Worm (Caenorhabditis elegans) whole organism, young adult: Measurements from ENCODE around the gene gcy-27.
A peak's percentile ranks its signal among the peaks of the same experiment; 100 is the strongest.

Experiments
- F22D6.2 ChIP-seq: sonication (generic microtip); optimal IDR thresholded peaks from 2 replicates; lab custom pipeline; 2016; ENCODE audit warnings: mild to moderate bottlenecking, missing genetic modification characterization, missing compliant biosample characterization
- Y95B8A.8 ChIP-seq: fragments of 200-800 bp; sonication (Bioruptor generic); IDR thresholded peaks from 2 replicates; pipeline ENCODE4 v1.3.6; 2022; ENCODE audit warnings: missing genetic modification reagents, missing genetic modification characterization, missing compliant biosample characterization
- ZK185.1 ChIP-seq: sonication (generic microtip); optimal IDR thresholded peaks from 2 replicates; lab custom pipeline; 2016; ENCODE audit warnings: mild to moderate bottlenecking, missing genetic modification characterization, missing compliant biosample characterization; ENCODE audit not compliant: poor library complexity, severe bottlenecking
- aptf-2 ChIP-seq: fragments of 200-800 bp; sonication (Bioruptor generic); conservative IDR thresholded peaks from 2 replicates; pipeline ENCODE4 v1.3.6; 2022; ENCODE audit warnings: missing genetic modification reagents, missing genetic modification characterization, missing compliant biosample characterization
- athp-1 ChIP-seq: sonication (generic microtip); optimal IDR thresholded peaks from 2 replicates; lab custom pipeline; 2017; ENCODE audit warnings: mild to moderate bottlenecking, missing genetic modification characterization, missing compliant biosample characterization
- attf-5 ChIP-seq: fragments of 200-800 bp; sonication (Bioruptor generic); optimal IDR thresholded peaks from 2 replicates; lab custom pipeline; 2018; ENCODE audit warnings: mild to moderate bottlenecking, missing genetic modification characterization, missing compliant biosample characterization
- attf-6 ChIP-seq: fragments of 200-800 bp; sonication (Bioruptor generic); IDR thresholded peaks from 2 replicates; pipeline ENCODE4 v1.3.6; 2022; ENCODE audit warnings: missing genetic modification reagents, missing genetic modification characterization, missing compliant biosample characterization
- bed-1 ChIP-seq: fragments of 200-800 bp; sonication (Bioruptor generic); IDR thresholded peaks from 2 replicates; pipeline ENCODE4 v1.3.6; 2022; ENCODE audit warnings: missing genetic modification reagents, missing genetic modification characterization, missing compliant biosample characterization
- bed-2 ChIP-seq: fragments of 200-800 bp; sonication (Bioruptor generic); IDR thresholded peaks from 2 replicates; pipeline ENCODE4 v1.3.6; 2022; ENCODE audit warnings: missing genetic modification reagents, missing genetic modification characterization, missing compliant biosample characterization
- cebp-1 ChIP-seq, 2 experiments: fragments of 200-800 bp in 1 of 2; sonication (Bioruptor generic) in 1 of 2; sonication (generic microtip) in 1 of 2; IDR thresholded peaks in 1 of 2; optimal IDR thresholded peaks in 1 of 2; 2 replicates each; pipeline versions ENCODE4 v1.3.6 to Lab custom; 2017 to 2022; ENCODE audit warnings: missing compliant biosample characterization in 2 of 2, missing genetic modification characterization in 2 of 2, mild to moderate bottlenecking in 1 of 2, missing genetic modification reagents in 1 of 2, moderate library complexity in 1 of 2
- cebp-2 ChIP-seq: fragments of 200-800 bp; sonication (Bioruptor generic); IDR thresholded peaks from 2 replicates; pipeline ENCODE4 v1.3.6; 2022; ENCODE audit warnings: missing genetic modification characterization, missing compliant biosample characterization
- ceh-100 ChIP-seq: fragments of 200-800 bp; sonication (Bioruptor generic); IDR thresholded peaks from 2 replicates; pipeline ENCODE4 v1.3.6; 2022; ENCODE audit warnings: missing genetic modification reagents, missing genetic modification characterization, missing compliant biosample characterization
- die-1 ChIP-seq: sonication (generic microtip); optimal IDR thresholded peaks from 2 replicates; lab custom pipeline; 2016; ENCODE audit warnings: missing genotype, mild to moderate bottlenecking, missing genetic modification characterization, missing compliant biosample characterization
- dpl-1 ChIP-seq: fragments of 150-350 bp; optimal IDR thresholded peaks from 2 replicates; lab custom pipeline; 2014; ENCODE audit warnings: missing biosample characterization, missing genetic modification reagents, missing genetic modification characterization
- efl-1 ChIP-seq: fragments of 150-350 bp; optimal IDR thresholded peaks from 2 replicates; lab custom pipeline; 2014; ENCODE audit warnings: missing biosample characterization, missing genetic modification reagents, missing genetic modification characterization
- egl-18 ChIP-seq: fragments of 200-800 bp; sonication (Bioruptor generic); IDR thresholded peaks from 2 replicates; pipeline ENCODE4 v1.3.6; 2022; ENCODE audit warnings: missing genetic modification reagents, missing genetic modification characterization, missing compliant biosample characterization
- egl-44 ChIP-seq: fragments of 200-800 bp; sonication (Bioruptor generic); IDR thresholded peaks from 2 replicates; pipeline ENCODE4 v1.3.6; 2022; ENCODE audit warnings: missing genetic modification reagents, missing genetic modification characterization, missing compliant biosample characterization
- fkh-3 ChIP-seq: sonication (generic microtip); optimal IDR thresholded peaks from 2 replicates; lab custom pipeline; 2016; ENCODE audit warnings: mild to moderate bottlenecking, missing genetic modification characterization, missing compliant biosample characterization
- hlh-12 ChIP-seq: sonication (generic microtip); optimal IDR thresholded peaks from 2 replicates; lab custom pipeline; 2016; ENCODE audit warnings: missing genetic modification characterization, missing compliant biosample characterization
- hrde-1 ChIP-seq: sonication (generic microtip); optimal IDR thresholded peaks from 2 replicates; lab custom pipeline; 2016; ENCODE audit warnings: missing genetic modification characterization, mild to moderate bottlenecking, missing compliant biosample characterization, moderate library complexity, missing genotype, missing genetic modification reagents, borderline replicate concordance
- hsf-1 ChIP-seq: fragments of 200-800 bp; sonication (Bioruptor generic); IDR thresholded peaks from 2 replicates; pipeline ENCODE4 v1.3.6; 2022; ENCODE audit warnings: missing genetic modification reagents, missing genetic modification characterization, missing compliant biosample characterization
- let-526 ChIP-seq: fragments of 200-800 bp; sonication (Bioruptor generic); IDR thresholded peaks from 2 replicates; pipeline ENCODE4 v1.3.6; 2022; ENCODE audit warnings: missing genetic modification reagents, missing genetic modification characterization, missing compliant biosample characterization
- lin-26 ChIP-seq: fragments of 200-800 bp; sonication (Bioruptor generic); IDR thresholded peaks from 2 replicates; pipeline ENCODE4 v1.3.6; 2022; ENCODE audit warnings: missing genetic modification reagents, missing genetic modification characterization, missing compliant biosample characterization
- lin-54 ChIP-seq: fragments of 200-800 bp; sonication (Bioruptor generic); optimal IDR thresholded peaks from 2 replicates; lab custom pipeline; 2018; ENCODE audit warnings: mild to moderate bottlenecking, missing genetic modification characterization, missing compliant biosample characterization
- lir-1 ChIP-seq: fragments of 200-800 bp; sonication (Bioruptor generic); conservative IDR thresholded peaks from 2 replicates; pipeline ENCODE4 v1.3.6; 2022; ENCODE audit warnings: missing genetic modification reagents, missing genetic modification characterization, missing compliant biosample characterization
- lsl-1 ChIP-seq: fragments of 200-800 bp; sonication (Bioruptor generic); optimal IDR thresholded peaks from 2 replicates; lab custom pipeline; 2018; ENCODE audit warnings: mild to moderate bottlenecking, missing genetic modification characterization, moderate library complexity, missing compliant biosample characterization
- madf-10 ChIP-seq: sonication (generic microtip); optimal IDR thresholded peaks from 2 replicates; lab custom pipeline; 2016; ENCODE audit warnings: mild to moderate bottlenecking, missing genetic modification characterization, missing compliant biosample characterization
- madf-3 ChIP-seq: fragments of 200-800 bp; sonication (Bioruptor generic); IDR thresholded peaks from 2 replicates; pipeline ENCODE4 v1.3.6; 2022; ENCODE audit warnings: missing genetic modification reagents, missing genetic modification characterization, missing compliant biosample characterization
- nhr-80 ChIP-seq: sonication (generic microtip); optimal IDR thresholded peaks from 2 replicates; lab custom pipeline; 2016; ENCODE audit warnings: missing genetic modification characterization, missing compliant biosample characterization
- rpc-1 ChIP-seq, 2 experiments: fragments of 150-350 bp in 1 of 2; sonication (generic microtip) in 1 of 2; optimal IDR thresholded peaks; 2 replicates each; lab custom pipeline; 2014 to 2018; ENCODE audit warnings: missing biosample characterization in 1 of 2, missing genetic modification characterization in 1 of 2, missing genetic modification reagents in 1 of 2, missing genotype in 1 of 2
- sdz-38 ChIP-seq: sonication (generic microtip); optimal IDR thresholded peaks from 2 replicates; lab custom pipeline; 2016; ENCODE audit warnings: missing genotype, missing genetic modification characterization, missing compliant biosample characterization
- snpc-1.3 ChIP-seq: sonication (generic microtip); optimal IDR thresholded peaks from 2 replicates; lab custom pipeline; 2017; ENCODE audit warnings: missing genetic modification characterization, mild to moderate bottlenecking, missing compliant biosample characterization, antibody characterized with exemption, moderate library complexity, missing genotype, missing genetic modification reagents; ENCODE audit not compliant: insufficient read depth
- tlf-1 ChIP-seq: fragments of 200-800 bp; sonication (Bioruptor generic); optimal IDR thresholded peaks from 2 replicates; lab custom pipeline; 2018; ENCODE audit warnings: mild to moderate bottlenecking, missing genetic modification characterization, missing compliant biosample characterization
- unc-130 ChIP-seq: sonication (generic microtip); optimal IDR thresholded peaks from 2 replicates; lab custom pipeline; 2016; ENCODE audit warnings: missing genetic modification reagents, missing genetic modification characterization, missing compliant biosample characterization
- zfh-2 ChIP-seq: fragments of 200-800 bp; sonication (Bioruptor generic); conservative IDR thresholded peaks from 2 replicates; pipeline ENCODE4 v1.3.6; 2022; ENCODE audit warnings: missing genetic modification reagents, missing genetic modification characterization, missing compliant biosample characterization
- ztf-18 ChIP-seq: sonication (generic microtip); optimal IDR thresholded peaks from 2 replicates; lab custom pipeline; 2016; ENCODE audit warnings: missing genotype, mild to moderate bottlenecking, missing genetic modification characterization, missing compliant biosample characterization
- ztf-28 ChIP-seq: fragments of 200-800 bp; sonication (Bioruptor generic); IDR thresholded peaks from 2 replicates; pipeline ENCODE4 v1.3.6; 2022; ENCODE audit warnings: missing genetic modification reagents, missing genetic modification characterization, missing compliant biosample characterization

gcy-27 gene

ce11 chrIV:17448319-17448718 lies 11.9 kb upstream of the gcy-27 start:
- no peak for TF ChIP-seq lin-26 (GFP tag; lab: Robert Waterston, UW)
- peak; percentile 70 for TF ChIP-seq nhr-80 (tag; lab: Kevin White, UChicago)
- no peak for TF ChIP-seq aptf-2 (GFP tag; lab: Robert Waterston, UW)
- TF ChIP-seq, all 124 proteins: peak for 1

- no peak for TF ChIP-seq egl-18 (GFP tag; lab: Robert Waterston, UW)
- no peak for TF ChIP-seq attf-5 (GFP tag; lab: Kevin White, UChicago)
These were observed 6.1 kb upstream of the gcy-27 start, which contains the start of gene F11E6.11 for ce11 chrIV:17442503-17442902. Gene F11E6.11, plus strand, starts transcription at chrIV:17442827.

ce11 chrIV:17441260-17441659 lies 4.8 kb upstream of the gcy-27 start:
- no peak for TF ChIP-seq lsl-1 (GFP tag; lab: Kevin White, UChicago)
- TF ChIP-seq snpc-1.3 (tag; lab: Kevin White, UChicago) = no peak
- no peak for TF ChIP-seq cebp-1 (GFP tag; IDR thresholded peaks at IDR 0.05; lab: Robert Waterston, UW)
- TF ChIP-seq cebp-1 (tag; optimal IDR thresholded peaks at IDR 0.05; lab: Kevin White, UChicago) = no peak
- no peak for TF ChIP-seq ztf-18 (tag; lab: Kevin White, UChicago)
- no peak for TF ChIP-seq lir-1
- TF ChIP-seq ceh-100 (GFP tag; lab: Robert Waterston, UW) = no peak
- TF ChIP-seq hsf-1 (GFP tag; lab: Robert Waterston, UW) = no peak
- TF ChIP-seq let-526 (GFP tag; lab: Robert Waterston, UW) = no peak
- no peak for TF ChIP-seq Y95B8A.8 (GFP tag; lab: Robert Waterston, UW)
- TF ChIP-seq efl-1 (GFP tag; lab: Kevin White, UChicago) = no peak
- no peak for TF ChIP-seq lin-54 (GFP tag; lab: Kevin White, UChicago)
- TF ChIP-seq hrde-1 (tag; lab: Kevin White, UChicago) = no peak
- no peak for TF ChIP-seq die-1 (tag; lab: Kevin White, UChicago)

ce11 chrIV:17440417-17440816 lies 4.0 kb upstream of the gcy-27 start, which contains the start of gene F08A7.1:
Gene F08A7.1, plus strand, starts transcription at chrIV:17440607.
- TF ChIP-seq hlh-12 (tag; lab: Kevin White, UChicago) = no peak
- no peak for TF ChIP-seq dpl-1
- TF ChIP-seq tlf-1 (GFP tag; lab: Kevin White, UChicago) = no peak
- no peak for TF ChIP-seq cebp-2 (GFP tag; lab: Robert Waterston, UW)
- no peak for TF ChIP-seq sdz-38 (tag; lab: Kevin White, UChicago)
- no peak for TF ChIP-seq unc-130 (GFP tag; lab: Kevin White, UChicago)
- TF ChIP-seq nhr-80 (tag; lab: Kevin White, UChicago) = peak; percentile 52

- TF ChIP-seq bed-1 (GFP tag; lab: Robert Waterston, UW) (no peak), sdz-38 (tag; lab: Kevin White, UChicago) (no peak), madf-10 (no peak), attf-6 (GFP tag; lab: Robert Waterston, UW) (no peak), madf-3 (GFP tag; lab: Robert Waterston, UW) (no peak), ZK185.1 (tag; lab: Kevin White, UChicago) (no peak), fkh-3 (tag; lab: Kevin White, UChicago) (no peak), rpc-1 (optimal IDR thresholded peaks at IDR 0.05; lab: Kevin White, UChicago) (no peak), rpc-1 (tag; optimal IDR thresholded peaks at IDR 0.05; lab: Kevin White, UChicago) (no peak), let-526 (GFP tag; lab: Robert Waterston, UW) (no peak), cebp-2 (GFP tag; lab: Robert Waterston, UW) (no peak), bed-2 (no peak), F22D6.2 (tag; lab: Kevin White, UChicago) (no peak), zfh-2 (no peak), egl-44 (GFP tag; lab: Robert Waterston, UW) (no peak), hlh-12 (tag; lab: Kevin White, UChicago) (no peak), athp-1 (tag; lab: Kevin White, UChicago) (no peak), ztf-28 (GFP tag; lab: Robert Waterston, UW) (no peak)
These were observed 3.5 kb upstream of the gcy-27 start, which contains the start of gene C06A12.19 for ce11 chrIV:17440001-17440400. Gene C06A12.19, minus strand, starts transcription at chrIV:17440101.
